Worm (Caenorhabditis elegans) whole organism, young adult: ENCODE measurements around the gene siah-1.

Experiments
- T07F8.4 ChIP-seq: sonication (generic microtip); optimal IDR thresholded peaks from 2 replicates; lab custom pipeline; 2016; ENCODE audit warnings: mild to moderate bottlenecking, missing genetic modification characterization, moderate library complexity, missing compliant biosample characterization
- bed-2 ChIP-seq: fragments of 200-800 bp; sonication (Bioruptor generic); IDR thresholded peaks from 2 replicates; pipeline ENCODE4 v1.3.6; 2022; ENCODE audit warnings: missing genetic modification reagents, missing genetic modification characterization, missing compliant biosample characterization
- ceh-100 ChIP-seq: fragments of 200-800 bp; sonication (Bioruptor generic); IDR thresholded peaks from 2 replicates; pipeline ENCODE4 v1.3.6; 2022; ENCODE audit warnings: missing genetic modification reagents, missing genetic modification characterization, missing compliant biosample characterization
- dpff-1 ChIP-seq: sonication (generic microtip); optimal IDR thresholded peaks from 2 replicates; lab custom pipeline; 2017; ENCODE audit warnings: mild to moderate bottlenecking, missing genetic modification characterization, missing compliant biosample characterization
- let-526 ChIP-seq: fragments of 200-800 bp; sonication (Bioruptor generic); IDR thresholded peaks from 2 replicates; pipeline ENCODE4 v1.3.6; 2022; ENCODE audit warnings: missing genetic modification reagents, missing genetic modification characterization, missing compliant biosample characterization
- lsl-1 ChIP-seq: fragments of 200-800 bp; sonication (Bioruptor generic); optimal IDR thresholded peaks from 2 replicates; lab custom pipeline; 2018; ENCODE audit warnings: mild to moderate bottlenecking, missing genetic modification characterization, moderate library complexity, missing compliant biosample characterization
- nfyb-1 ChIP-seq: fragments of 200-800 bp; sonication (Bioruptor generic); IDR thresholded peaks from 2 replicates; pipeline ENCODE4 v1.3.6; 2022; ENCODE audit warnings: missing genetic modification reagents, missing genetic modification characterization, missing compliant biosample characterization
- nhr-80 ChIP-seq: sonication (generic microtip); optimal IDR thresholded peaks from 2 replicates; lab custom pipeline; 2016; ENCODE audit warnings: missing genetic modification characterization, missing compliant biosample characterization
- snpc-1.3 ChIP-seq: sonication (generic microtip); optimal IDR thresholded peaks from 2 replicates; lab custom pipeline; 2017; ENCODE audit warnings: missing genetic modification characterization, mild to moderate bottlenecking, missing compliant biosample characterization, antibody characterized with exemption, moderate library complexity, missing genotype, missing genetic modification reagents; ENCODE audit not compliant: insufficient read depth
- unc-62 ChIP-seq: fragments of 150-350 bp; optimal IDR thresholded peaks from 2 replicates; lab custom pipeline; 2014; ENCODE audit warnings: missing biosample characterization, missing genetic modification reagents, missing genetic modification characterization
- zim-3 ChIP-seq: sonication (generic microtip); optimal IDR thresholded peaks from 2 replicates; lab custom pipeline; 2017; ENCODE audit warnings: mild to moderate bottlenecking, missing genetic modification characterization, moderate library complexity, missing compliant biosample characterization

Gene siah-1

ce11 chrIV:3783910-3784309, 40.1 kb downstream of the siah-1 start, which contains the start of gene glct-6:
Gene glct-6, plus strand, starts transcription at chrIV:3784210.
- TF ChIP-seq bed-2 (GFP tag; lab: Robert Waterston, UW) (no peak), ceh-100 (GFP tag; lab: Robert Waterston, UW) (no peak), nhr-80 (tag; lab: Kevin White, UChicago) (no peak), zim-3 (tag; lab: Kevin White, UChicago) (no peak), nfyb-1 (GFP tag; lab: Robert Waterston, UW) (no peak), let-526 (GFP tag; lab: Robert Waterston, UW) (no peak), unc-62 (GFP tag; lab: Kevin White, UChicago) (no peak), snpc-1.3 (tag; lab: Kevin White, UChicago) (no peak), dpff-1 (tag; lab: Kevin White, UChicago) (no peak)

ce11 chrIV:3794437-3794836, 50.6 kb downstream of the siah-1 start, which contains the start of gene K09B3.1:
Gene K09B3.1, plus strand, starts transcription at chrIV:3794737.
- no peak for TF ChIP-seq T07F8.4 (tag; lab: Kevin White, UChicago)
- no peak for TF ChIP-seq lsl-1
